Fruit fly (Drosophila melanogaster) Kc167 (cell line): Measurements from ENCODE around the gene wrm1.

Experiments used
- Myc ChIP-seq: fragments of >200 bp; optimal IDR thresholded peaks from 2 replicates; lab custom pipeline; 2017; ENCODE audit warnings: missing external identifiers
- Sin3A ChIP-seq: fragments of >200 bp; optimal IDR thresholded peaks from 2 replicates; lab custom pipeline; 2018; ENCODE audit warnings: missing external identifiers
- h ChIP-seq: fragments of >200 bp; optimal IDR thresholded peaks from 3 replicates; lab custom pipeline; 2018; ENCODE audit warnings: missing external identifiers
- insv ChIP-seq: fragments of >200 bp; optimal IDR thresholded peaks from 3 replicates; lab custom pipeline; 2018; ENCODE audit warnings: missing external identifiers
- psq ChIP-seq: fragments of >200 bp; optimal IDR thresholded peaks from 2 replicates; lab custom pipeline; 2017; ENCODE audit warnings: missing external identifiers
- ttk ChIP-seq: sonication (Bioruptor generic); optimal IDR thresholded peaks from 2 replicates; lab custom pipeline; 2017; ENCODE audit warnings: missing external identifiers

- TF ChIP-seq Myc (no peak), psq (lab: Kevin White, UChicago) (no peak), Sin3A (no peak), h (no peak), ttk (lab: Kevin White, UChicago) (no peak), insv (lab: Kevin White, UChicago) (no peak)
Measured at dm6 chr3L:7300660-7301059, 34.4 kb downstream of the wrm1 start.
